Worm (Caenorhabditis elegans): ENCODE data around the gene lys-4.

DNA sequence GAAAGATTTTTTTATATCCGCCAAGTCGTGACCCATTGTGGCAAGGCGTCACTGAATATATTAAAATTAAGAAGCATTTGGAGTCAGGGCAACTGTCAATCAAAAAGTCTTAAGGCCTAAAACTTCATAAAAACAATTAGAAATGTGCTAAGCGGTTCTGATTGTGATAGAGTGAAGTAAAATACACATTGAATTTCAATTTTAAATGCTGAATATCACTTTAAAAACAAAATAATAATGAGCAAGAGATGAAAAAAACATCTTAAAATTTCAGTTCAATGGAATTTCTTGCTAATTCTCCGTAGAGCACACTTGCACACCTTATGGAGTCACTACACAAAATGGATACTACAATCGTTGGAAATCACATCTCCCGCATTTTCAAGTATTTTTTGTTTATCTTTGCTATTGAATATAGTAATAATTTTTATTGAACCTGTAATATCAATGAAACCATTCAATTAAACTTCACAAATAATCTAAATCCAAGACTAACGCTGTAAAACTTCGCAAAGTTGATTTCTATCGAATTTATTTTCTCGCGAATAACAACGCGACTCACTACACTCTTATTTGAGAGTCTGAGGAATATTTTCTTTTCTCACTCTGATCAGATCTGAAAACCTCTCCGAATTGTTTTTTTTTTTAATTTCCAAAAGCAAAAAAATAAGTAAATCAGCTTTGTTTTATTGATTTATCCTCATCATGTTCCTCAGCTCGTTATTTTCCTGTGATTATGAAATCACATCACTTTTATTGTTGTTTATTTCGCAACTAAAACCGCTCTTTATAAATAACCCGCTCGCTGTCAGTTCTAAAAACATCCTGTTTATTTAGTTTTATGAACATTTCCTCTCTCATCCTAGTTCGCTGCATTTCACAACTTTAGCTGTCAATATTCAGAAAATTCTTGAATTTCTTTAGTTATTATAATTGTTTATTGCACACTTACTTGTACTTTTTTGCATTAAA, 12.7 kb upstream of the lys-4 start, which contains the start of gene mars-1:
- TF ChIP-seq nhr-76 (tag; optimal IDR thresholded peaks at IDR 0.05) (no peak), zag-1 (tag; optimal IDR thresholded peaks at IDR 0.05) (no peak), mdl-1 (tag; optimal IDR thresholded peaks at IDR 0.05) (peak in 1 of 2 experiments; percentile 15), snpc-1.2 (GFP tag; IDR thresholded peaks at IDR 0.05) (no peak), ztf-11 (tag; optimal IDR thresholded peaks at IDR 0.05) (no peak), F49E8.2 (tag; optimal IDR thresholded peaks at IDR 0.05; ENCODE audit: borderline replicate concordance) (no peak), F26F4.8 (GFP tag; conservative IDR thresholded peaks at IDR 0.05) (no peak), mep-1 (tag; optimal IDR thresholded peaks at IDR 0.05) (peak; percentile 78), hif-1 (tag; optimal IDR thresholded peaks at IDR 0.05) (peak in 1 of 2 experiments; percentile 74), aly-2 (tag; optimal IDR thresholded peaks at IDR 0.05) (no peak)

Measured in whole organism, L4 larva.